Fruit fly (Drosophila melanogaster): Measurements from ENCODE around the gene Nf-YB.

Nf-YB gene

DNA sequence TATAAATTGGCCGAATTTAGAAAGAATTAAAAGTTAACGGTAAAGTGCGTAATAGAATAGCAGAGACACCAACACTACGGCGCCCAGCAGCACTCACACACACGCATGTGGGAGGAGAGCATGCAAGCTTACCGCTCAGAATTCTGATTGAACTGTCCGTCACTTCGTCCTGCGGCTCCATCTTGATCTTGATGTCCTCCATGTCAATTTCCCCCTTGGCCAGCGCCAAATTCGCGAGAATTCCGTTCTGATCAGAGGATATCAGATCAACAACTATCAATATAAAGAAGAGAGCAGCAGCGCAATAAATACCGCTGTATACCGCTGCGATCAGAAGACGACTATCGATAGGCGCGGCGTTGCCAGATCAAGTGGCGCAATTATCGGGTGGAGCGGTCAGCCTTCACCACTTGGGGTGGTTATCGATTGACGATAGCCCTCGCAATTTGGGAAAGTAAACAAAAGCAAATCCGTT is at the start of gene Nf-YB, which contains the start of gene CG10462 (continued):
- TF ChIP-seq Spps (tag; optimal IDR thresholded peaks at IDR 0.05) (no peak), CG2199 (GFP tag; IDR thresholded peaks at IDR 0.05) (0 out of 3 replicates have a peak, but pooled peaks have one; percentile 36), CG16813 (GFP tag; IDR thresholded peaks at IDR 0.05; ENCODE audit: partially characterized antibody) (peak; percentile 91), p53 (GFP tag; optimal IDR thresholded peaks at IDR 0.05) (peak; percentile 18), sens-2 (GFP tag; IDR thresholded peaks at IDR 0.05) (no peak), NFAT (GFP tag; IDR thresholded peaks at IDR 0.05) (no peak; the same call in 1 of the 2 replicates), CG11504 (tag; optimal IDR thresholded peaks at IDR 0.05) (no peak), rib (GFP tag; IDR thresholded peaks at IDR 0.05) (no peak), odd (GFP tag; optimal IDR thresholded peaks at IDR 0.05) (no peak), Ets65A (GFP tag) (peak; percentile 88), gem (tag; optimal IDR thresholded peaks at IDR 0.05) (no peak), CG18476 (GFP tag; optimal IDR thresholded peaks at IDR 0.05) (no peak), BEAF-32 (GFP tag; optimal IDR thresholded peaks at IDR 0.05) (peak; percentile 86), CG6683 (GFP tag; optimal IDR thresholded peaks at IDR 0.05) (no peak), HLHmδ (GFP tag; optimal IDR thresholded peaks at IDR 0.05) (peak; percentile 33), nerfin-1 (tag; optimal IDR thresholded peaks at IDR 0.05) (no peak), Dp (GFP tag; optimal IDR thresholded peaks at IDR 0.05) (peak; percentile 42), Stat92E (GFP tag; optimal IDR thresholded peaks at IDR 0.05) (no peak), CG7745 (tag; optimal IDR thresholded peaks at IDR 0.05) (no peak), trem (tag; optimal IDR thresholded peaks at IDR 0.05) (peak; percentile 69), fd64A (GFP tag; optimal IDR thresholded peaks at IDR 0.05) (no peak), h (optimal IDR thresholded peaks at IDR 0.05) (no peak), pfk (GFP tag; optimal IDR thresholded peaks at IDR 0.05) (no peak), CG17186 (GFP tag; optimal IDR thresholded peaks at IDR 0.05) (peak; percentile 88), Antp (GFP tag; optimal IDR thresholded peaks at IDR 0.05) (no peak), ash1 (GFP tag; optimal IDR thresholded peaks at IDR 0.05) (no peak), CG3847 (GFP tag; IDR thresholded peaks at IDR 0.05) (peak; percentile 56), CG17359 (tag; optimal IDR thresholded peaks at IDR 0.05) (no peak), stwl (tag; optimal IDR thresholded peaks at IDR 0.05) (peak; percentile 88), cg (GFP tag; optimal IDR thresholded peaks at IDR 0.05) (peak; percentile 83), pb (GFP tag; optimal IDR thresholded peaks at IDR 0.05) (no peak), CG1233 (GFP tag; optimal IDR thresholded peaks at IDR 0.05) (no peak), vnd (GFP tag; IDR thresholded peaks at IDR 0.05; ENCODE audit: partially characterized antibody) (peak; percentile 90), CG1792 (GFP tag; optimal IDR thresholded peaks at IDR 0.05) (no peak), phol (tag; optimal IDR thresholded peaks at IDR 0.05) (peak; percentile 24), slp2 (GFP tag; optimal IDR thresholded peaks at IDR 0.05) (no peak), HHEX (GFP tag; optimal IDR thresholded peaks at IDR 0.05) (no peak), lbe (GFP tag; optimal IDR thresholded peaks at IDR 0.05) (no peak), sr (GFP tag; IDR thresholded peaks at IDR 0.05) (no peak), CG30431 (GFP tag; optimal IDR thresholded peaks at IDR 0.05) (no peak), MBD-R2 (GFP tag; IDR thresholded peaks at IDR 0.05) (peak; percentile 87), Hr39 (optimal IDR thresholded peaks at IDR 0.05) (no peak), usp (GFP tag; optimal IDR thresholded peaks at IDR 0.05) (no peak), sna (GFP tag; IDR thresholded peaks at IDR 0.05; ENCODE audit: partially characterized antibody) (peak; percentile 73), CG2116 (GFP tag; optimal IDR thresholded peaks at IDR 0.05) (peak; percentile 80), Hr78 (GFP tag; optimal IDR thresholded peaks at IDR 0.05) (no peak), Hey (tag; optimal IDR thresholded peaks at IDR 0.05) (no peak), dpn (GFP tag; optimal IDR thresholded peaks at IDR 0.05) (no peak), Hmr (GFP tag; optimal IDR thresholded peaks at IDR 0.05) (peak; percentile 39), HmgD (GFP tag; optimal IDR thresholded peaks at IDR 0.05) (peak; percentile 66), pum (GFP tag; optimal IDR thresholded peaks at IDR 0.05) (no peak)
